Fruit fly (Drosophila melanogaster) whole organism, pupa: ENCODE measurements around the gene CG14434.

Experiments used
- CG10348 ChIP-seq: fragments of 200-800 bp; sonication (Bioruptor generic); IDR thresholded peaks from 2 replicates; pipeline ENCODE4 v1.3.6; 2022; ENCODE audit warnings: missing biosample characterization, missing genetic modification characterization
- CG12605 ChIP-seq: fragments of 200-800 bp; sonication (Bioruptor generic); IDR thresholded peaks from 2 replicates; pipeline ENCODE4 v1.3.6; 2022; ENCODE audit warnings: missing biosample characterization, missing genetic modification characterization
- CG13204 ChIP-seq: fragments of 200-800 bp; sonication (Bioruptor generic); optimal IDR thresholded peaks from 2 replicates; lab custom pipeline; 2018; ENCODE audit warnings: missing biosample characterization, mild to moderate bottlenecking, missing genetic modification characterization, moderate library complexity
- CG14655 ChIP-seq: fragments of 200-800 bp; sonication (Bioruptor generic); optimal IDR thresholded peaks from 3 replicates; lab custom pipeline; 2017; ENCODE audit warnings: mild to moderate bottlenecking, missing biosample characterization, missing genetic modification reagents, missing genetic modification characterization
- CG15710 ChIP-seq: fragments of 200-800 bp; sonication (Bioruptor generic); optimal IDR thresholded peaks from 2 replicates; lab custom pipeline; 2018; ENCODE audit warnings: missing biosample characterization, mild to moderate bottlenecking, missing genetic modification characterization, moderate library complexity
- CG17806 ChIP-seq: fragments of 200-800 bp; sonication (Bioruptor generic); optimal IDR thresholded peaks from 2 replicates; lab custom pipeline; 2018; ENCODE audit warnings: missing biosample characterization, mild to moderate bottlenecking, missing genetic modification characterization, moderate library complexity
- CG32121 ChIP-seq: fragments of 200-800 bp; sonication (Bioruptor generic); IDR thresholded peaks from 2 replicates; pipeline ENCODE4 v1.3.6; 2022; ENCODE audit warnings: missing biosample characterization, missing genetic modification characterization
- CG34367 ChIP-seq: fragments of 200-800 bp; sonication (Bioruptor generic); optimal IDR thresholded peaks from 2 replicates; lab custom pipeline; 2018; ENCODE audit warnings: missing biosample characterization, mild to moderate bottlenecking, missing genetic modification characterization
- CG4496 ChIP-seq: fragments of 200-800 bp; sonication (Bioruptor generic); IDR thresholded peaks from 3 replicates; pipeline ENCODE4 v1.3.6; 2022; ENCODE audit warnings: missing biosample characterization, missing genetic modification characterization
- CG8159 ChIP-seq: fragments of 200-800 bp; sonication (Bioruptor generic); optimal IDR thresholded peaks from 3 replicates; lab custom pipeline; 2018; ENCODE audit warnings: missing biosample characterization, mild to moderate bottlenecking, missing genetic modification characterization, moderate library complexity
- CG8301 ChIP-seq: fragments of 200-800 bp; sonication (Bioruptor generic); optimal IDR thresholded peaks from 2 replicates; lab custom pipeline; 2018; ENCODE audit warnings: missing biosample characterization, mild to moderate bottlenecking, missing genetic modification characterization
- CG9948 ChIP-seq: fragments of 200-800 bp; sonication (Bioruptor generic); optimal IDR thresholded peaks from 2 replicates; lab custom pipeline; 2018; ENCODE audit warnings: missing biosample characterization, mild to moderate bottlenecking, missing genetic modification characterization, moderate library complexity
- D1 ChIP-seq: fragments of 200-800 bp; sonication (Bioruptor generic); optimal IDR thresholded peaks from 2 replicates; lab custom pipeline; 2018; ENCODE audit warnings: missing biosample characterization, mild to moderate bottlenecking, missing genetic modification characterization, moderate library complexity
- EcR ChIP-seq: fragments of 200-800 bp; sonication (Bioruptor generic); optimal IDR thresholded peaks from 3 replicates; lab custom pipeline; 2019; ENCODE audit warnings: missing biosample characterization, missing genetic modification characterization, mild to moderate bottlenecking, moderate library complexity, missing genetic modification reagents
- Ets98B ChIP-seq: fragments of 200-800 bp; sonication (Bioruptor generic); IDR thresholded peaks from 2 replicates; pipeline ENCODE4 v1.3.6; 2022; ENCODE audit warnings: missing biosample characterization, missing genetic modification characterization
- Pif1A ChIP-seq: fragments of 200-800 bp; sonication (Bioruptor generic); optimal IDR thresholded peaks from 3 replicates; lab custom pipeline; 2016; ENCODE audit warnings: missing biosample characterization, missing genetic modification characterization
- Pif1B ChIP-seq: fragments of 200-800 bp; sonication (Bioruptor generic); optimal IDR thresholded peaks from 3 replicates; lab custom pipeline; 2016; ENCODE audit warnings: missing biosample characterization, missing genetic modification characterization
- Snoo ChIP-seq: fragments of 200-800 bp; sonication (Bioruptor generic); optimal IDR thresholded peaks from 3 replicates; lab custom pipeline; 2017; ENCODE audit warnings: missing biosample characterization, mild to moderate bottlenecking, missing genetic modification characterization, inconsistent platforms
- fd96Ca ChIP-seq: fragments of 200-800 bp; sonication (Bioruptor generic); IDR thresholded peaks from 3 replicates; pipeline ENCODE4 v1.3.6; 2022; ENCODE audit warnings: missing biosample characterization, missing genetic modification characterization
- gl ChIP-seq: fragments of 200-800 bp; sonication (Bioruptor generic); optimal IDR thresholded peaks from 2 replicates; lab custom pipeline; 2018; ENCODE audit warnings: missing biosample characterization, mild to moderate bottlenecking, missing genetic modification characterization
- rn ChIP-seq: fragments of 200-800 bp; sonication (Bioruptor generic); IDR thresholded peaks from 2 replicates; pipeline ENCODE4 v1.3.6; 2022; ENCODE audit warnings: missing biosample characterization, missing genetic modification characterization

CG14434 gene

dm6 chrX:6843841-6844440 is 23.1 kb downstream of the CG14434 start, which contains the start of the genes CG14435 and Tmf:
CG14435 (minus strand) TSS chrX:6843921.
Tmf (plus strand) TSS chrX:6844341.
- TF ChIP-seq CG4496 (GFP tag; lab: Robert Waterston, UW) (peak; percentile 82), Pif1A (GFP tag; lab: Kevin White, UChicago) (peak; percentile 55), CG17806 (tag; lab: Kevin White, UChicago) (peak; percentile 68), CG10348 (GFP tag; lab: Robert Waterston, UW) (peak; percentile 55; the same call in 1 of the 2 replicates), CG9948 (tag; lab: Kevin White, UChicago) (peak; percentile 71), CG8301 (tag; lab: Kevin White, UChicago) (peak; percentile 66), gl (tag; lab: Kevin White, UChicago) (peak; percentile 40), CG13204 (GFP tag; lab: Kevin White, UChicago) (no peak), D1 (tag; lab: Kevin White, UChicago) (no peak), rn (peak; percentile 39), Ets98B (GFP tag; lab: Robert Waterston, UW) (peak; percentile 73), CG15710 (tag; lab: Kevin White, UChicago) (peak; percentile 80), fd96Ca (GFP tag; lab: Robert Waterston, UW) (0 out of 3 replicates have a peak, but pooled peaks have one; percentile 50), CG14655 (peak; percentile 82), Pif1B (GFP tag; lab: Kevin White, UChicago) (no peak), CG32121 (peak; percentile 68), CG8159 (tag; lab: Kevin White, UChicago) (peak; percentile 83), Snoo (peak; percentile 67), EcR (GFP tag; lab: Kevin White, UChicago) (no peak), CG12605 (no peak), CG34367 (tag; lab: Kevin White, UChicago) (peak; percentile 65)

dm6 chrX:6832584-6832983 is 34.4 kb downstream of the CG14434 start, which contains the start of gene mAChR-C:
mAChR-C (minus strand) TSS chrX:6832684.
- TF ChIP-seq CG4496 (GFP tag; lab: Robert Waterston, UW) (no peak), gl (tag; lab: Kevin White, UChicago) (no peak), CG32121 (no peak), CG34367 (tag; lab: Kevin White, UChicago) (no peak), Pif1A (GFP tag; lab: Kevin White, UChicago) (no peak), fd96Ca (GFP tag; lab: Robert Waterston, UW) (no peak), CG12605 (no peak), rn (no peak), CG8301 (tag; lab: Kevin White, UChicago) (no peak), CG13204 (GFP tag; lab: Kevin White, UChicago) (no peak), CG17806 (tag; lab: Kevin White, UChicago) (no peak), CG14655 (no peak), CG15710 (tag; lab: Kevin White, UChicago) (no peak), Snoo (no peak)

dm6 chrX:6824203-6824602 is 42.8 kb downstream of the CG14434 start, which contains the start of gene nonC:
nonC (plus strand) TSS chrX:6824496.
- no peak for TF ChIP-seq CG15710 (tag; lab: Kevin White, UChicago)
- no peak for TF ChIP-seq D1 (tag; lab: Kevin White, UChicago)
- no peak for TF ChIP-seq CG10348 (GFP tag; lab: Robert Waterston, UW)
- no peak for TF ChIP-seq CG34367 (tag; lab: Kevin White, UChicago)
- no peak for TF ChIP-seq CG8301 (tag; lab: Kevin White, UChicago)

- TF ChIP-seq CG12605: no peak
- no peak for TF ChIP-seq Ets98B (GFP tag; lab: Robert Waterston, UW)
- no peak for TF ChIP-seq CG4496 (GFP tag; lab: Robert Waterston, UW)
- TF ChIP-seq rn: no peak
- no peak for TF ChIP-seq CG17806 (tag; lab: Kevin White, UChicago)
- no peak for TF ChIP-seq CG9948 (tag; lab: Kevin White, UChicago)
- TF ChIP-seq CG14655: no peak
- TF ChIP-seq fd96Ca (GFP tag; lab: Robert Waterston, UW): no peak
- no peak for TF ChIP-seq CG34367 (tag; lab: Kevin White, UChicago)
- no peak for TF ChIP-seq CG8159 (tag; lab: Kevin White, UChicago)
- TF ChIP-seq CG10348 (GFP tag; lab: Robert Waterston, UW): no peak
- TF ChIP-seq Pif1B (GFP tag; lab: Kevin White, UChicago): no peak
- no peak for TF ChIP-seq CG15710 (tag; lab: Kevin White, UChicago)
Observed at dm6 chrX:6822904-6823303, 44.1 kb downstream of the CG14434 start, which contains the start of gene Atx-1. Atx-1 (plus strand) TSS chrX:6823204.

- peak; percentile 38; the same call in 1 of the 3 replicates for TF ChIP-seq fd96Ca (GFP tag; lab: Robert Waterston, UW)
- TF ChIP-seq CG15710 (tag; lab: Kevin White, UChicago): no peak
- TF ChIP-seq Ets98B (GFP tag; lab: Robert Waterston, UW): 0 out of 2 replicates have a peak, but pooled peaks have one; percentile 7
- TF ChIP-seq CG32121: peak; percentile 16; the same call in 1 of the 2 replicates
Observed at dm6 chrX:6820703-6821102, 46.3 kb downstream of the CG14434 start, which contains the start of the genes Nf-YC and xit. Nf-YC (minus strand) TSS chrX:6820919. xit (plus strand) TSS chrX:6821016.

- TF ChIP-seq CG10348 (GFP tag; lab: Robert Waterston, UW) (no peak), CG8159 (tag; lab: Kevin White, UChicago) (no peak), CG17806 (tag; lab: Kevin White, UChicago) (no peak), CG12605 (no peak), CG4496 (GFP tag; lab: Robert Waterston, UW) (no peak), CG14655 (no peak), CG9948 (tag; lab: Kevin White, UChicago) (no peak), gl (tag; lab: Kevin White, UChicago) (no peak), Ets98B (GFP tag; lab: Robert Waterston, UW) (no peak), CG34367 (tag; lab: Kevin White, UChicago) (no peak), CG15710 (tag; lab: Kevin White, UChicago) (no peak), CG32121 (no peak), fd96Ca (GFP tag; lab: Robert Waterston, UW) (no peak), Pif1B (GFP tag; lab: Kevin White, UChicago) (no peak)
Observed at dm6 chrX:6813678-6814077, 53.3 kb downstream of the CG14434 start, which contains the start of gene iav. iav (plus strand) TSS chrX:6813978.
